Worm (Caenorhabditis elegans) whole organism, mixed stage, embryonic: ENCODE results near the gene srm-2.

ENCODE experiments used
- M03D4.4 ChIP-seq: sonication (generic microtip); optimal IDR thresholded peaks from 2 replicates; lab custom pipeline; 2017; ENCODE audit warnings: mild to moderate bottlenecking, missing genetic modification characterization, missing compliant biosample characterization
- bed-3 ChIP-seq: fragments of 200-800 bp; sonication (Bioruptor generic); optimal IDR thresholded peaks from 3 replicates; lab custom pipeline; 2018; ENCODE audit warnings: mild to moderate bottlenecking, missing genetic modification characterization, moderate library complexity, missing compliant biosample characterization
- blmp-1 ChIP-seq: fragments of 150-350 bp; optimal IDR thresholded peaks from 2 replicates; lab custom pipeline; 2014; ENCODE audit warnings: missing biosample characterization, missing genetic modification characterization
- ceh-39 ChIP-seq: fragments of 150-350 bp; optimal IDR thresholded peaks from 2 replicates; lab custom pipeline; 2014; ENCODE audit warnings: missing biosample characterization, missing genetic modification characterization
- ceh-43 ChIP-seq: fragments of 200-800 bp; sonication (Bioruptor generic); optimal IDR thresholded peaks from 2 replicates; lab custom pipeline; 2018; ENCODE audit warnings: mild to moderate bottlenecking, missing genetic modification characterization, moderate library complexity, missing compliant biosample characterization
- ceh-83 ChIP-seq: fragments of 200-800 bp; sonication (Bioruptor generic); optimal IDR thresholded peaks from 2 replicates; lab custom pipeline; 2018; ENCODE audit warnings: mild to moderate bottlenecking, missing genetic modification characterization, missing compliant biosample characterization
- ces-1 ChIP-seq: fragments of 150-350 bp; optimal IDR thresholded peaks from 2 replicates; lab custom pipeline; 2014; ENCODE audit warnings: missing biosample characterization, missing genetic modification reagents, missing genetic modification characterization
- cnd-1 ChIP-seq: fragments of 200-800 bp; sonication (Bioruptor generic); optimal IDR thresholded peaks from 2 replicates; lab custom pipeline; 2018; ENCODE audit warnings: mild to moderate bottlenecking, missing genetic modification characterization, missing compliant biosample characterization
- elt-1 ChIP-seq: sonication (generic microtip); optimal IDR thresholded peaks from 2 replicates; lab custom pipeline; 2017; ENCODE audit warnings: missing genetic modification characterization, mild to moderate bottlenecking, missing compliant biosample characterization, antibody characterized with exemption, moderate library complexity, borderline replicate concordance; ENCODE audit not compliant: insufficient read depth
- elt-3 ChIP-seq: fragments of 150-350 bp; optimal IDR thresholded peaks from 2 replicates; lab custom pipeline; 2014; ENCODE audit warnings: missing biosample characterization, missing genetic modification characterization
- hlh-1 ChIP-seq: fragments of 150-350 bp; optimal IDR thresholded peaks from 2 replicates; lab custom pipeline; 2014; ENCODE audit warnings: missing biosample characterization, missing genetic modification reagents, missing genetic modification characterization
- lin-13 ChIP-seq: fragments of 150-350 bp; optimal IDR thresholded peaks from 2 replicates; lab custom pipeline; 2014; ENCODE audit warnings: missing biosample characterization, missing genetic modification characterization
- lin-32 ChIP-seq: fragments of 200-800 bp; sonication (Bioruptor generic); optimal IDR thresholded peaks from 2 replicates; lab custom pipeline; 2018; ENCODE audit warnings: mild to moderate bottlenecking, missing genetic modification characterization, missing compliant biosample characterization
- lsy-2 ChIP-seq: fragments of 150-350 bp; optimal IDR thresholded peaks from 2 replicates; lab custom pipeline; 2014; ENCODE audit warnings: missing biosample characterization, missing genetic modification characterization
- mab-5 ChIP-seq: fragments of 150-350 bp; optimal IDR thresholded peaks from 2 replicates; lab custom pipeline; 2014; ENCODE audit warnings: missing biosample characterization, missing genetic modification characterization
- mep-1 ChIP-seq: fragments of 150-350 bp; optimal IDR thresholded peaks from 2 replicates; lab custom pipeline; 2017; ENCODE audit warnings: missing biosample characterization, missing genetic modification reagents, missing genetic modification characterization, inconsistent platforms
- nhr-12 ChIP-seq: fragments of 150-350 bp; optimal IDR thresholded peaks from 2 replicates; lab custom pipeline; 2014; ENCODE audit warnings: missing biosample characterization, missing genetic modification characterization
- nhr-2 ChIP-seq: fragments of 150-350 bp; optimal IDR thresholded peaks from 2 replicates; lab custom pipeline; 2014; ENCODE audit warnings: missing biosample characterization, missing genetic modification characterization
- nhr-237 ChIP-seq: fragments of 150-350 bp; optimal IDR thresholded peaks from 2 replicates; lab custom pipeline; 2014; ENCODE audit warnings: missing biosample characterization, missing genetic modification characterization
- nhr-28 ChIP-seq: fragments of 150-350 bp; optimal IDR thresholded peaks from 2 replicates; lab custom pipeline; 2014; ENCODE audit warnings: missing biosample characterization, missing genetic modification characterization
- nhr-76 ChIP-seq: sonication (generic microtip); optimal IDR thresholded peaks from 2 replicates; lab custom pipeline; 2017; ENCODE audit warnings: missing biosample characterization, missing genetic modification characterization
- sem-2 ChIP-seq: fragments of 200-800 bp; sonication (Bioruptor generic); optimal IDR thresholded peaks from 2 replicates; lab custom pipeline; 2018; ENCODE audit warnings: mild to moderate bottlenecking, missing genetic modification characterization, missing compliant biosample characterization
- snpc-4 ChIP-seq: fragments of 150-350 bp; optimal IDR thresholded peaks from 2 replicates; lab custom pipeline; 2014; ENCODE audit warnings: missing biosample characterization, missing genetic modification characterization
- sptf-1 ChIP-seq: sonication (generic microtip); optimal IDR thresholded peaks from 2 replicates; lab custom pipeline; 2017; ENCODE audit warnings: mild to moderate bottlenecking, missing genetic modification characterization, moderate library complexity, missing compliant biosample characterization
- tbx-8 ChIP-seq: fragments of 200-800 bp; sonication (Bioruptor generic); optimal IDR thresholded peaks from 2 replicates; lab custom pipeline; 2018; ENCODE audit warnings: mild to moderate bottlenecking, missing genetic modification characterization, moderate library complexity, missing compliant biosample characterization
- unc-120 ChIP-seq: sonication (generic microtip); optimal IDR thresholded peaks from 2 replicates; lab custom pipeline; 2017; ENCODE audit warnings: missing genetic modification characterization, missing compliant biosample characterization; ENCODE audit not compliant: poor library complexity, severe bottlenecking
- unc-39 ChIP-seq: fragments of 150-350 bp; optimal IDR thresholded peaks from 2 replicates; lab custom pipeline; 2014; ENCODE audit warnings: missing biosample characterization, missing genetic modification characterization
- unc-62 ChIP-seq: fragments of 150-350 bp; optimal IDR thresholded peaks from 2 replicates; lab custom pipeline; 2014; ENCODE audit warnings: missing biosample characterization, missing genetic modification reagents, missing genetic modification characterization
- zip-8 ChIP-seq: fragments of 150-350 bp; optimal IDR thresholded peaks from 2 replicates; lab custom pipeline; 2014; ENCODE audit warnings: missing biosample characterization, missing genetic modification characterization
- ztf-11 ChIP-seq: fragments of 150-350 bp; optimal IDR thresholded peaks from 2 replicates; lab custom pipeline; 2014; ENCODE audit warnings: missing biosample characterization, missing genetic modification characterization

srm-2 gene

DNA sequence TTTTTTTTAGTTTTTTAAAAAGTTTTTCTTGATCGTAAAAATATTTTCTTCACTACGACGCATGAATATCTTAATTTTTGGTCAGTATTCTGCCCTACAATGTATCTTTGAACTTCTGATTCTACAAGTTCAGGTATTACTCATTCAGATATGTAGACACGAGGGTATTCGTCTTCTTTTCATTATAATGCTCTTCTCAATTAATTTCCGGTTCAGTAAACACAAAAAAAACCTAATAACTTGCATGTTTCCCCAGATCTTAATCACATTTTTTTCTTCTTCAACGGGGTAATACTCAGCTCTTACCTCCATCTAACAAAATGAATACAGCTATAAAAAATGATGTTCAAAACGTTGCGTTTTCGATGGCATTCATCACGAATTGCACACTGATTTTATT, 16.4 kb upstream of the srm-2 start, which contains the start of gene str-162:
Gene str-162 (plus strand): TSS at position 301 of the 400 bp plus-strand sequence.
- TF ChIP-seq bed-3 (GFP tag; lab: Kevin White, UChicago) (no peak), snpc-4 (tag; lab: Kevin White, UChicago) (no peak), lin-13 (tag; lab: Kevin White, UChicago) (no peak), nhr-237 (no peak), hlh-1 (tag; lab: Kevin White, UChicago) (no peak), sem-2 (no peak), nhr-28 (tag; lab: Kevin White, UChicago) (no peak), zip-8 (tag; lab: Kevin White, UChicago) (no peak), cnd-1 (no peak), ceh-43 (no peak), unc-39 (no peak), ces-1 (GFP tag; lab: Kevin White, UChicago) (no peak), blmp-1 (tag; lab: Kevin White, UChicago) (no peak), nhr-2 (tag; lab: Kevin White, UChicago) (no peak), nhr-12 (tag; lab: Kevin White, UChicago) (no peak), nhr-76 (tag; lab: Kevin White, UChicago) (no peak)
- TF ChIP-seq, all 35 proteins: peak for 0

DNA sequence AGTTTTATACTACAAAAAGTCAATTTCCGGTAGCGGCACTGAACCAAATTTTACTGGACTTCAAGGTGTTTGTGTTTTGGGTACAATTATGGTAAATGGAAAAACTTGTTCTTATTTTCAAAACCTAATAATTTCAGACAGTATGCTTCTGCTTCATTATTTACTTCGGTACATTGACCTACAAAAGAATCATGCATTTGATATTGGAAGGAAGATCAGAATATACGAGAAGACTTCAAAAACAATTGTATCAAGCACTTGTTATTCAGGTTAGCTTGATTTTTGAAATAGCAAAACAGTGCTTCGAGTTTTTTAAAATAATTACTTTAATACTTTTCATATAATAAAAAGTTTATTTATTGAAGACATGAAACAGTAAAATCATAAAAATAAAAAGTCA, 15.3 kb upstream of the srm-2 start:
- TF ChIP-seq sptf-1 (tag; lab: Kevin White, UChicago) (no peak), ceh-83 (GFP tag; lab: Kevin White, UChicago) (no peak), lin-32 (no peak), cnd-1 (no peak), bed-3 (GFP tag; lab: Kevin White, UChicago) (no peak), elt-1 (no peak), nhr-76 (tag; lab: Kevin White, UChicago) (no peak), ceh-39 (tag; lab: Kevin White, UChicago) (no peak), unc-39 (no peak), nhr-237 (no peak), blmp-1 (tag; lab: Kevin White, UChicago) (no peak), unc-120 (tag; lab: Kevin White, UChicago) (no peak), nhr-28 (tag; lab: Kevin White, UChicago) (no peak), unc-62 (GFP tag; lab: Kevin White, UChicago) (no peak), ceh-43 (no peak), ztf-11 (tag; lab: Kevin White, UChicago) (no peak), ces-1 (GFP tag; lab: Kevin White, UChicago) (no peak)

DNA sequence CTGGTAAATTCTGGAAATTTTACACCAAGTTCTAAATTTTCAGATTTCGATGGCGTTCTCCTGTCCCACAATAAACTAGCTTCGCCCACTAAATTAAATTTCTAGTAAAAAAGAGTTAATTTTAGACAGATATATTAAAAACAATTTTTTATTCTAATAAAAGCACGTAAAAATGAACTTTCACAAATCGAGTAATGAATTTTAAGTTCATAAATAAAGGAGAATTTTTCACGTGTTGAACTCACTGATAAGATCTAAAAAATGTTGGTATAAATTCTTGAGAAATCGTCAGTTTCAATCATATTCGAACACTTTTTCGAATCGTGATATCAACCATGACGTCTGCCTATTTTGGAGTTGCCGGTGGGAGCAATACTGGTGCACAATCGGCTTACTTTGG, 12.6 kb upstream of the srm-2 start, which contains the start of gene ssq-2:
Gene ssq-2 (plus strand): TSS at position 301 of the 400 bp plus-strand sequence.
- TF ChIP-seq nhr-237, result no peak
- TF ChIP-seq zip-8 (tag; lab: Kevin White, UChicago), result no peak
- no peak for TF ChIP-seq elt-3 (tag; lab: Kevin White, UChicago)
- TF ChIP-seq lin-32, result no peak
- no peak for TF ChIP-seq elt-1
- no peak for TF ChIP-seq tbx-8 (GFP tag; lab: Kevin White, UChicago)
- no peak for TF ChIP-seq bed-3 (GFP tag; lab: Kevin White, UChicago)
- no peak for TF ChIP-seq unc-120 (tag; lab: Kevin White, UChicago)
- no peak for TF ChIP-seq blmp-1 (tag; lab: Kevin White, UChicago)
- TF ChIP-seq cnd-1, result no peak
- TF ChIP-seq mep-1 (tag; lab: Kevin White, UChicago), result no peak
- TF ChIP-seq nhr-28 (tag; lab: Kevin White, UChicago), result no peak
- no peak for TF ChIP-seq nhr-76 (tag; lab: Kevin White, UChicago)
- no peak for TF ChIP-seq mab-5 (tag; lab: Kevin White, UChicago)

DNA sequence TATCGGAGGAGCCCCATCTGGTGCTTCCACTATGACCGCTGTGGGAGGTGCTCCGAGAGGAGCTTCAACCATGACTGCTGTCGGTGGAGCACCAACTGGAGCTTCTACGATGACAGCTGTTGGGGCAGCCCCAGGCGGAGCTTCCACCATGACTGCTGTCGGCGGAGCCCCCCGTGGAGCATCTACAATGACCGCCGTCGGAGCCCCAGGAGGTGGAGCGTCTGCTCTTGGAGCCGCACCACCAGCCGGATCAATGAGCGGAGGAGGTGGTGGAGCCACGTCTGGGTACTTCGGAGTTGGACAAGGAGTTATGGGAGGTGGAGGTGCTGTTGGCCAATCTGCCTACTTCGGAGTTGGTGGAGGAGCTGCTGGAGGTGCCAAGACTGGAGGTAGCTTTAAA, 11.5 kb upstream of the srm-2 start:
- no peak for TF ChIP-seq lin-32
- no peak for TF ChIP-seq blmp-1 (tag; lab: Kevin White, UChicago)
- no peak for TF ChIP-seq nhr-2 (tag; lab: Kevin White, UChicago)
- TF ChIP-seq tbx-8 (GFP tag; lab: Kevin White, UChicago), result no peak
- no peak for TF ChIP-seq sem-2
- TF ChIP-seq lsy-2 (tag; lab: Kevin White, UChicago), result no peak
- no peak for TF ChIP-seq M03D4.4 (tag; lab: Kevin White, UChicago)
- no peak for TF ChIP-seq nhr-12 (tag; lab: Kevin White, UChicago)
- TF ChIP-seq lin-13 (tag; lab: Kevin White, UChicago), result no peak

DNA sequence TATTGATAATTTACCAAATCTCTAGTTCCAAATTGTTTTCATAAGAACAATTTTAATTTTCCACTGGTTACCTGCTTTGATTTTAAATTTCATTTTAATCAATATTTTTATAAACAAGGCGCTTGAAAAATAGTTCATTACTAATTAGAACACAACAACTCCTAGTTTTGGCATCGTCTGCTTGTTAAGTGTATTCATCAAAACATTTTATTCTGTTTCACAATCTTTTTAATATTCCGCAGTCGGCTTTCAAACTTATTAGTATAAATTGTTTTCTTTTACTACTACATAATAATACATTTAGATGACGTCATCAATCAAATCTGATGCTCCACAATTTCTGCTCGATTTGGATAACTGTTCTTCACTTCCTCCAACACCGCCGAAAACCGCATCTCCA, 6.0 kb upstream of the srm-2 start, which contains the start of gene pes-1:
Gene pes-1 (plus strand): TSS at position 301 of the 400 bp plus-strand sequence.
- no peak for TF ChIP-seq unc-120 (tag; lab: Kevin White, UChicago)
- TF ChIP-seq zip-8 (tag; lab: Kevin White, UChicago), result peak; percentile 30
